Fruit fly (Drosophila melanogaster) whole organism, embryonic: ENCODE results near the gene Pcyt1.

Source experiments
- ATbp ChIP-seq: fragments of 200-800 bp; sonication (Bioruptor generic); optimal IDR thresholded peaks from 2 replicates; lab custom pipeline; 2017; ENCODE audit warnings: missing biosample characterization, mild to moderate bottlenecking, missing genetic modification characterization, missing genetic modification reagents
- Antp ChIP-seq: fragments of 200-800 bp; sonication (Bioruptor generic); optimal IDR thresholded peaks from 3 replicates; lab custom pipeline; 2016; ENCODE audit warnings: missing biosample characterization, missing genetic modification characterization
- Bdp1 ChIP-seq: fragments of 200-800 bp; sonication (Bioruptor generic); optimal IDR thresholded peaks from 3 replicates; lab custom pipeline; 2016; ENCODE audit warnings: missing biosample characterization, missing genetic modification characterization
- CG10274 ChIP-seq: fragments of 200-800 bp; sonication (Bioruptor generic); optimal IDR thresholded peaks from 3 replicates; lab custom pipeline; 2017; ENCODE audit warnings: missing biosample characterization, mild to moderate bottlenecking, missing genetic modification characterization
- CG11093 ChIP-seq: fragments of 200-800 bp; sonication (Bioruptor generic); IDR thresholded peaks from 3 replicates; pipeline ENCODE4 v1.3.6; 2022; ENCODE audit warnings: missing biosample characterization, missing genetic modification characterization
- CG12219 ChIP-seq: fragments of 200-800 bp; sonication (Bioruptor generic); optimal IDR thresholded peaks from 3 replicates; lab custom pipeline; 2018; ENCODE audit warnings: missing biosample characterization, mild to moderate bottlenecking, missing genetic modification characterization
- CG12236 ChIP-seq: fragments of 200-800 bp; sonication (Bioruptor generic); optimal IDR thresholded peaks from 2 replicates; lab custom pipeline; 2016; ENCODE audit warnings: missing biosample characterization, missing genetic modification characterization
- CG12391 ChIP-seq: fragments of 200-800 bp; sonication (Bioruptor generic); optimal IDR thresholded peaks from 3 replicates; lab custom pipeline; 2018; ENCODE audit warnings: missing biosample characterization, mild to moderate bottlenecking, missing genetic modification characterization, moderate library complexity
- CG13296 ChIP-seq: fragments of 200-800 bp; sonication (Bioruptor generic); optimal IDR thresholded peaks from 3 replicates; lab custom pipeline; 2018; ENCODE audit warnings: missing biosample characterization, mild to moderate bottlenecking, missing genetic modification characterization
- CG13424 ChIP-seq: fragments of 200-800 bp; sonication (Bioruptor generic); optimal IDR thresholded peaks from 2 replicates; lab custom pipeline; 2019; ENCODE audit warnings: missing biosample characterization, mild to moderate bottlenecking, missing genetic modification characterization, moderate library complexity
- CG13624 ChIP-seq: fragments of 200-800 bp; sonication (Bioruptor generic); optimal IDR thresholded peaks from 2 replicates; lab custom pipeline; 2016; ENCODE audit warnings: missing biosample characterization, missing genetic modification characterization
- CG16863 ChIP-seq: fragments of 200-800 bp; sonication (Bioruptor generic); optimal IDR thresholded peaks from 3 replicates; lab custom pipeline; 2016; ENCODE audit warnings: missing biosample characterization, missing genetic modification characterization
- CG33213 ChIP-seq: fragments of 200-800 bp; sonication (Bioruptor generic); optimal IDR thresholded peaks from 3 replicates; lab custom pipeline; 2016; ENCODE audit warnings: missing biosample characterization, missing genetic modification characterization
- CG34422 ChIP-seq: fragments of 200-800 bp; sonication (Bioruptor generic); IDR thresholded peaks from 3 replicates; pipeline ENCODE4 v1.3.6; 2022; ENCODE audit warnings: missing biosample characterization, missing genetic modification characterization
- CG5180 ChIP-seq: fragments of 200-800 bp; sonication (Bioruptor generic); optimal IDR thresholded peaks from 3 replicates; lab custom pipeline; 2017; ENCODE audit warnings: missing biosample characterization, missing genetic modification characterization, mild to moderate bottlenecking, moderate library complexity, missing genetic modification reagents
- CG6175 ChIP-seq: fragments of 200-800 bp; sonication (Bioruptor generic); IDR thresholded peaks from 3 replicates; pipeline ENCODE4 v1.3.6; 2022; ENCODE audit warnings: missing biosample characterization, missing genetic modification characterization
- CG7839 ChIP-seq: fragments of 200-800 bp; sonication (Bioruptor generic); optimal IDR thresholded peaks from 3 replicates; lab custom pipeline; 2018; ENCODE audit warnings: missing biosample characterization, mild to moderate bottlenecking, missing genetic modification characterization, moderate library complexity
- CG9437 ChIP-seq: fragments of 200-800 bp; sonication (Bioruptor generic); optimal IDR thresholded peaks from 2 replicates; lab custom pipeline; 2018; ENCODE audit warnings: missing biosample characterization, mild to moderate bottlenecking, missing genetic modification characterization
- CG9609 ChIP-seq: fragments of 200-800 bp; sonication (Bioruptor generic); optimal IDR thresholded peaks from 3 replicates; lab custom pipeline; 2016; ENCODE audit warnings: missing biosample characterization, missing genetic modification characterization
- CG9817 ChIP-seq: fragments of 200-800 bp; sonication (Bioruptor generic); optimal IDR thresholded peaks from 2 replicates; lab custom pipeline; 2018; ENCODE audit warnings: missing biosample characterization, mild to moderate bottlenecking, missing genetic modification characterization, moderate library complexity
- CTCF ChIP-seq: fragments of 200-800 bp; sonication (Bioruptor generic); optimal IDR thresholded peaks from 2 replicates; lab custom pipeline; 2017; ENCODE audit warnings: missing biosample characterization, mild to moderate bottlenecking, missing genetic modification characterization, moderate library complexity
- D19A ChIP-seq: fragments of 200-800 bp; optimal IDR thresholded peaks from 3 replicates; lab custom pipeline; 2019; ENCODE audit warnings: missing biosample characterization, mild to moderate bottlenecking, missing genetic modification characterization, moderate library complexity
- HHEX ChIP-seq: fragments of 200-800 bp; sonication (Bioruptor generic); optimal IDR thresholded peaks from 3 replicates; lab custom pipeline; 2017; ENCODE audit warnings: missing biosample characterization, mild to moderate bottlenecking, missing genetic modification characterization, missing genetic modification reagents
- Mes4 ChIP-seq: fragments of 200-800 bp; sonication (Bioruptor generic); optimal IDR thresholded peaks from 2 replicates; lab custom pipeline; 2016; ENCODE audit warnings: missing biosample characterization, missing genetic modification characterization
- Ravus ChIP-seq: fragments of 200-800 bp; sonication (Bioruptor generic); IDR thresholded peaks from 2 replicates; pipeline ENCODE4 v1.3.6; 2022; ENCODE audit warnings: missing biosample characterization, missing genetic modification characterization
- ac ChIP-seq: fragments of 200-800 bp; sonication (Bioruptor generic); optimal IDR thresholded peaks from 3 replicates; lab custom pipeline; 2017; ENCODE audit warnings: missing biosample characterization, mild to moderate bottlenecking, missing genetic modification characterization
- ase ChIP-seq: fragments of 200-800 bp; sonication (Bioruptor generic); IDR thresholded peaks from 3 replicates; pipeline ENCODE4 v1.3.6; 2022; ENCODE audit warnings: missing biosample characterization, missing genetic modification characterization
- ash1 ChIP-seq: fragments of 200-800 bp; sonication (Bioruptor generic); optimal IDR thresholded peaks from 2 replicates; lab custom pipeline; 2018; ENCODE audit warnings: missing biosample characterization, mild to moderate bottlenecking, missing genetic modification characterization
- bcd ChIP-seq: fragments of 200-800 bp; sonication (Bioruptor generic); optimal IDR thresholded peaks from 2 replicates; lab custom pipeline; 2017; ENCODE audit warnings: missing biosample characterization, mild to moderate bottlenecking, missing genetic modification characterization
- dan ChIP-seq: fragments of 200-800 bp; sonication (Bioruptor generic); IDR thresholded peaks from 2 replicates; pipeline ENCODE4 v1.3.6; 2022; ENCODE audit warnings: missing biosample characterization, missing genetic modification characterization
- ems ChIP-seq: fragments of 200-800 bp; sonication (Bioruptor generic); optimal IDR thresholded peaks from 3 replicates; lab custom pipeline; 2016; ENCODE audit warnings: missing biosample characterization, missing genetic modification characterization
- ewg ChIP-seq: fragments of 200-800 bp; sonication (Bioruptor generic); optimal IDR thresholded peaks from 3 replicates; lab custom pipeline; 2017; ENCODE audit warnings: mild to moderate bottlenecking, missing biosample characterization, missing genetic modification reagents, missing genetic modification characterization
- exex ChIP-seq: fragments of 200-800 bp; sonication (Bioruptor generic); optimal IDR thresholded peaks from 4 replicates; lab custom pipeline; 2018; ENCODE audit warnings: missing biosample characterization, mild to moderate bottlenecking, missing genetic modification characterization, moderate library complexity
- fd102C ChIP-seq: fragments of 200-800 bp; sonication (Bioruptor generic); optimal IDR thresholded peaks from 2 replicates; lab custom pipeline; 2018; ENCODE audit warnings: missing biosample characterization, mild to moderate bottlenecking, missing genetic modification characterization, moderate library complexity
- fru ChIP-seq: fragments of >200 bp; optimal IDR thresholded peaks from 2 replicates; lab custom pipeline; 2017
- fu2 ChIP-seq: fragments of 200-800 bp; sonication (Bioruptor generic); optimal IDR thresholded peaks from 2 replicates; lab custom pipeline; 2016; ENCODE audit warnings: missing biosample characterization, missing genetic modification characterization
- hbn ChIP-seq: fragments of 200-800 bp; sonication (Bioruptor generic); IDR thresholded peaks from 2 replicates; pipeline ENCODE4 v1.3.6; 2022; ENCODE audit warnings: missing biosample characterization, missing genetic modification characterization; ENCODE audit not compliant: partially characterized antibody
- ken ChIP-seq: fragments of 200-800 bp; sonication (Bioruptor generic); IDR thresholded peaks from 3 replicates; pipeline ENCODE4 v1.3.6; 2022; ENCODE audit warnings: missing biosample characterization, missing genetic modification characterization
- knrl ChIP-seq: fragments of 200-800 bp; sonication (Bioruptor generic); IDR thresholded peaks from 3 replicates; pipeline ENCODE4 v1.3.6; 2022; ENCODE audit warnings: missing biosample characterization, missing genetic modification characterization; ENCODE audit not compliant: partially characterized antibody
- mld ChIP-seq: fragments of 200-800 bp; sonication (Bioruptor generic); IDR thresholded peaks from 3 replicates; pipeline ENCODE4 v1.3.6; 2022; ENCODE audit warnings: missing biosample characterization, missing genetic modification characterization; ENCODE audit not compliant: partially characterized antibody
- p53 ChIP-seq: fragments of 200-800 bp; sonication (Bioruptor generic); optimal IDR thresholded peaks from 2 replicates; lab custom pipeline; 2016; ENCODE audit warnings: missing biosample characterization, missing genetic modification characterization
- pb ChIP-seq: fragments of 200-800 bp; sonication (Bioruptor generic); optimal IDR thresholded peaks from 3 replicates; lab custom pipeline; 2016; ENCODE audit warnings: missing biosample characterization, missing genetic modification characterization
- psq ChIP-seq: fragments of 200-800 bp; sonication (Bioruptor generic); optimal IDR thresholded peaks from 2 replicates; lab custom pipeline; 2017; ENCODE audit warnings: missing biosample characterization, missing genetic modification characterization
- pum ChIP-seq: fragments of 200-800 bp; sonication (Bioruptor generic); optimal IDR thresholded peaks from 2 replicates; lab custom pipeline; 2016; ENCODE audit warnings: missing biosample characterization, missing genetic modification characterization
- ranshi ChIP-seq: fragments of 200-800 bp; sonication (Bioruptor generic); IDR thresholded peaks from 2 replicates; pipeline ENCODE4 v1.3.6; 2022; ENCODE audit warnings: missing biosample characterization, missing genetic modification characterization
- rib ChIP-seq: fragments of 200-800 bp; sonication (Bioruptor generic); IDR thresholded peaks from 2 replicates; pipeline ENCODE4 v1.3.6; 2022; ENCODE audit warnings: missing biosample characterization, missing genetic modification characterization
- row ChIP-seq: fragments of 200-800 bp; sonication (Bioruptor generic); IDR thresholded peaks from 3 replicates; pipeline ENCODE4 v1.3.6; 2022; ENCODE audit warnings: missing biosample characterization, missing genetic modification characterization
- run ChIP-seq: fragments of 200-800 bp; sonication (Bioruptor generic); optimal IDR thresholded peaks from 3 replicates; lab custom pipeline; 2018; ENCODE audit warnings: missing biosample characterization, mild to moderate bottlenecking, missing genetic modification characterization
- sc ChIP-seq, 3 experiments: fragments of >200 bp in 2 of 3; fragments of 200-800 bp in 1 of 3; sonication (Bioruptor generic) in 1 of 3; optimal IDR thresholded peaks; 2 replicates in 2 of 3; 3 replicates in 1 of 3; lab custom pipeline; 2017; ENCODE audit warnings: mild to moderate bottlenecking in 1 of 3, missing biosample characterization in 1 of 3, missing genetic modification characterization in 1 of 3, missing genetic modification reagents in 1 of 3
- toy ChIP-seq: fragments of 200-800 bp; sonication (Bioruptor generic); IDR thresholded peaks from 2 replicates; pipeline ENCODE4 v1.3.6; 2022; ENCODE audit warnings: missing biosample characterization, missing genetic modification characterization
- zen2 ChIP-seq: fragments of 200-800 bp; sonication (Bioruptor generic); IDR thresholded peaks from 3 replicates; pipeline ENCODE4 v1.3.6; 2022; ENCODE audit warnings: missing biosample characterization, missing genetic modification characterization; ENCODE audit not compliant: partially characterized antibody

Pcyt1 gene

DNA sequence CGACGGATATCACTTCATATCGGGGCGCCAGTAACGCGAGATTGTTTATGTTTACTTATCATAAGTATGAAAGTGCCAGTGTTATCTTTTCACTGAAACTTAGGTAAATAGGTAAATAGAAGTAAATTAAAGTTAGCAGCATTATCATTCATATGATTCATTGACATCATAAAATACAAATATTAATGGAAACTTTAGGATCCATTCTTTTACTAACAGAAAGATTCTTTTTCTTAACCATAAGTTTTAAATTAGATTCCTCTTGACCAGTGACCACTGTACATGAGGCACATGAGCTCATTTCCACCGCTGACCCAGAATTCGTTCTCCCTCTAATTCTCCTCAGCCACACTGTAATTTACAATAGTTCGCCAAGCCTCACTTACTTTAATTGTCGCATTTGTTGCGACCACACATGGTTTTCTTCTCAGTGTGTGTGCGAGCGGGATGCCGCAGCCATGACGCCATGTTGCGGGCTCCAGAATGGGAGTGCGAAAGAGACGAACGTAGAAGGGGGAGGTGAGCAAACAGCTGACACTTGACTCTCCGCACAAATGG lies 32.6 kb downstream of the Pcyt1 start:
- 0 out of 2 replicates have a peak, but pooled peaks have one; percentile 6 for TF ChIP-seq toy (GFP tag; lab: Robert Waterston, UW)
- TF ChIP-seq CG9817, result no peak
- TF ChIP-seq row (GFP tag; lab: Robert Waterston, UW), result peak; percentile 57; the same call in 2 of the 3 replicates
- TF ChIP-seq rib (GFP tag; lab: Robert Waterston, UW), result no peak
- TF ChIP-seq D19A (tag; lab: Kevin White, UChicago), result peak; percentile 30
- no peak for TF ChIP-seq dan
- peak; percentile 51 for TF ChIP-seq exex
- TF ChIP-seq ems (GFP tag; lab: Kevin White, UChicago), result no peak
- TF ChIP-seq HHEX (GFP tag; lab: Kevin White, UChicago), result peak; percentile 69
- no peak for TF ChIP-seq ash1 (GFP tag; lab: Kevin White, UChicago)
- peak; percentile 26 for TF ChIP-seq CG16863 (GFP tag; lab: Kevin White, UChicago)
- peak; percentile 46 for TF ChIP-seq ranshi (GFP tag; lab: Robert Waterston, UW)
- no peak for TF ChIP-seq psq (GFP tag; lab: Kevin White, UChicago)
- peak; percentile 33 for TF ChIP-seq CG13424 (tag; lab: Kevin White, UChicago)
- no peak for TF ChIP-seq CG34422 (GFP tag; lab: Robert Waterston, UW)
- no peak for TF ChIP-seq ac (GFP tag; lab: Kevin White, UChicago)
- TF ChIP-seq CG12391 (tag; lab: Kevin White, UChicago), result peak; percentile 26
- no peak for TF ChIP-seq fd102C
- TF ChIP-seq sc (optimal IDR thresholded peaks at IDR 0.05; lab: Kevin White, UChicago), result no peak
- no peak for TF ChIP-seq sc (GFP tag; optimal IDR thresholded peaks at IDR 0.05; lab: Kevin White, UChicago)
- TF ChIP-seq CG12219 (GFP tag; lab: Kevin White, UChicago), result no peak
- no peak for TF ChIP-seq fu2
- TF ChIP-seq fru (lab: Kevin White, UChicago), result no peak
- no peak for TF ChIP-seq CG9609
- no peak for TF ChIP-seq ewg (GFP tag; lab: Kevin White, UChicago)
- no peak for TF ChIP-seq ATbp (GFP tag; lab: Kevin White, UChicago)
- TF ChIP-seq CG5180 (GFP tag; lab: Kevin White, UChicago), result peak; percentile 54
- TF ChIP-seq CG6175 (GFP tag; lab: Robert Waterston, UW), result no peak
- TF ChIP-seq Ravus (GFP tag; lab: Robert Waterston, UW), result no peak
- TF ChIP-seq hbn (GFP tag; lab: Robert Waterston, UW), result no peak
- peak; percentile 43 for TF ChIP-seq Antp (GFP tag; lab: Kevin White, UChicago)
- peak; percentile 28 for TF ChIP-seq pum (GFP tag; lab: Kevin White, UChicago)
- TF ChIP-seq ken (GFP tag; lab: Robert Waterston, UW), result 0 out of 3 replicates have a peak, but pooled peaks have one; percentile 38
- peak; percentile 53 for TF ChIP-seq CG13624 (GFP tag; lab: Kevin White, UChicago)
- TF ChIP-seq CG9437 (GFP tag; lab: Kevin White, UChicago), result peak; percentile 19
- TF ChIP-seq bcd (GFP tag; lab: Kevin White, UChicago), result peak; percentile 21
- no peak for TF ChIP-seq run (tag; lab: Kevin White, UChicago)
- no peak for TF ChIP-seq CG10274 (GFP tag; lab: Kevin White, UChicago)
- peak; percentile 40 for TF ChIP-seq CG7839 (tag; lab: Kevin White, UChicago)
- peak; percentile 47 for TF ChIP-seq CTCF (GFP tag; lab: Kevin White, UChicago)
- TF ChIP-seq CG12236 (GFP tag; lab: Kevin White, UChicago), result no peak
- TF ChIP-seq ase, result peak; percentile 24; the same call in 1 of the 3 replicates
- no peak for TF ChIP-seq zen2
- peak; percentile 16 for TF ChIP-seq pb (GFP tag; lab: Kevin White, UChicago)
- no peak for TF ChIP-seq knrl (GFP tag; lab: Robert Waterston, UW)
- no peak for TF ChIP-seq Mes4 (GFP tag; lab: Kevin White, UChicago)
- TF ChIP-seq CG11093 (GFP tag; lab: Robert Waterston, UW), result no peak
- peak; percentile 2 for TF ChIP-seq CG13296 (GFP tag; lab: Kevin White, UChicago)
- no peak for TF ChIP-seq p53
- TF ChIP-seq CG33213, result no peak
- TF ChIP-seq mld (GFP tag; lab: Robert Waterston, UW), result no peak
- TF ChIP-seq Bdp1, result no peak
